Worm (Caenorhabditis elegans) whole organism, early embryonic: ENCODE data around the gene qns-1.

Source experiments
- F13C5.2 ChIP-seq: sonication (generic microtip); optimal IDR thresholded peaks from 2 replicates; lab custom pipeline; 2017; ENCODE audit warnings: mild to moderate bottlenecking, missing genetic modification characterization, inconsistent platforms, missing compliant biosample characterization
- ama-1 ChIP-seq: fragments of 150-350 bp; optimal IDR thresholded peaks from 2 replicates; lab custom pipeline; 2014
- ets-7 ChIP-seq: sonication (generic microtip); optimal IDR thresholded peaks from 2 replicates; lab custom pipeline; 2016; ENCODE audit warnings: missing genotype, missing genetic modification characterization, missing compliant biosample characterization
- flt-1 ChIP-seq: fragments of 200-800 bp; sonication (Bioruptor generic); IDR thresholded peaks from 2 replicates; pipeline ENCODE4 v1.3.6; 2022; ENCODE audit warnings: missing genetic modification characterization, missing compliant biosample characterization
- hmbx-1 ChIP-seq: sonication (generic microtip); optimal IDR thresholded peaks from 2 replicates; lab custom pipeline; 2016; ENCODE audit warnings: mild to moderate bottlenecking, missing genetic modification characterization, missing compliant biosample characterization
- hmg-4 ChIP-seq: fragments of 200-800 bp; sonication (Bioruptor generic); optimal IDR thresholded peaks from 2 replicates; lab custom pipeline; 2018; ENCODE audit warnings: mild to moderate bottlenecking, missing genetic modification characterization, missing compliant biosample characterization
- pes-1 ChIP-seq: fragments of 200-800 bp; sonication (Bioruptor generic); IDR thresholded peaks from 2 replicates; pipeline ENCODE4 v1.3.6; 2022; ENCODE audit warnings: missing genetic modification reagents, missing genetic modification characterization, missing compliant biosample characterization
- scrt-1 ChIP-seq: fragments of 200-800 bp; sonication (Bioruptor generic); IDR thresholded peaks from 2 replicates; pipeline ENCODE4 v1.3.6; 2022; ENCODE audit warnings: missing genetic modification characterization, missing compliant biosample characterization
- sea-1 ChIP-seq: fragments of 200-800 bp; sonication (Bioruptor generic); conservative IDR thresholded peaks from 2 replicates; pipeline ENCODE4 v1.3.6; 2022; ENCODE audit warnings: missing genetic modification characterization, missing compliant biosample characterization
- tra-4 ChIP-seq: sonication (generic microtip); optimal IDR thresholded peaks from 2 replicates; lab custom pipeline; 2017; ENCODE audit warnings: missing genetic modification characterization, missing compliant biosample characterization

ce11 chrIV:10241659-10242058, 22.6 kb upstream of the qns-1 start, which contains the start of gene lipl-7:
- TF ChIP-seq ama-1 (lab: Kevin White, UChicago) = no peak
- no peak for TF ChIP-seq ets-7
- no peak for TF ChIP-seq flt-1
- no peak for TF ChIP-seq hmbx-1 (tag; lab: Kevin White, UChicago)
- TF ChIP-seq pes-1 (GFP tag; lab: Robert Waterston, UW) = no peak
- no peak for TF ChIP-seq tra-4 (tag; lab: Kevin White, UChicago)
- TF ChIP-seq scrt-1 (GFP tag; lab: Robert Waterston, UW) = no peak
- no peak for TF ChIP-seq sea-1 (GFP tag; lab: Robert Waterston, UW)
- no peak for TF ChIP-seq hmg-4 (GFP tag; lab: Kevin White, UChicago)
- no peak for TF ChIP-seq F13C5.2 (tag; lab: Kevin White, UChicago)
